Worm (Caenorhabditis elegans) whole organism, L1 larva: Measurements from ENCODE around the gene C04B4.6.

ENCODE experiments used
- ama-1 ChIP-seq: fragments of 150-350 bp; optimal IDR thresholded peaks from 2 replicates; lab custom pipeline; 2014
- dpl-1 ChIP-seq, 3 experiments: fragments of 150-350 bp in 2 of 3; sonication (generic microtip) in 1 of 3; optimal IDR thresholded peaks; 2 replicates each; lab custom pipeline; 2014 to 2017; ENCODE audit warnings: missing biosample characterization in 3 of 3, missing genetic modification characterization in 3 of 3, missing genetic modification reagents in 3 of 3
- fkh-8 ChIP-seq: sonication (generic microtip); optimal IDR thresholded peaks from 2 replicates; lab custom pipeline; 2016; ENCODE audit warnings: mild to moderate bottlenecking, missing genetic modification characterization, missing compliant biosample characterization
- lin-13 ChIP-seq: fragments of 150-350 bp; optimal IDR thresholded peaks from 2 replicates; lab custom pipeline; 2014; ENCODE audit warnings: missing biosample characterization, missing genetic modification reagents, missing genetic modification characterization
- lin-14 ChIP-seq: fragments of 200-800 bp; sonication (Bioruptor generic); optimal IDR thresholded peaks from 2 replicates; lab custom pipeline; 2018; ENCODE audit warnings: mild to moderate bottlenecking, missing genetic modification characterization, moderate library complexity, missing compliant biosample characterization
- skn-1 ChIP-seq: fragments of 150-350 bp; optimal IDR thresholded peaks from 2 replicates; lab custom pipeline; 2014; ENCODE audit warnings: missing biosample characterization, missing genetic modification characterization
- ztf-11 ChIP-seq, 2 experiments: sonication (generic microtip); optimal IDR thresholded peaks; 2 replicates each; lab custom pipeline; 2016 to 2017; ENCODE audit warnings: missing genetic modification characterization in 2 of 2, missing biosample characterization in 1 of 2, missing compliant biosample characterization in 1 of 2
- ztf-4 ChIP-seq: fragments of 150-350 bp; optimal IDR thresholded peaks from 2 replicates; lab custom pipeline; 2014; ENCODE audit warnings: missing biosample characterization, missing genetic modification characterization

ce11 chrX:12315268-12315667 is 39.8 kb upstream of the C04B4.6 start, which contains the start of gene xtr-2:
- TF ChIP-seq ama-1 (lab: Kevin White, UChicago) (no peak), skn-1 (tag; lab: Kevin White, UChicago) (no peak), lin-14 (no peak), ztf-11 (tag; optimal IDR thresholded peaks at IDR 0.05; lab: Kevin White, UChicago) (no peak), fkh-8 (tag; lab: Kevin White, UChicago) (no peak), dpl-1 (GFP tag; optimal IDR thresholded peaks at IDR 0.05; lab: Kevin White, UChicago) (no peak), lin-13 (GFP tag; lab: Kevin White, UChicago) (no peak), ztf-4 (tag; lab: Kevin White, UChicago) (no peak)
